Worm (Caenorhabditis elegans): ENCODE data around the gene F12A10.1.
A peak's percentile ranks its signal among the peaks of the same experiment; 100 is the strongest.

Gene F12A10.1

ce11 chrII:5543476-5544144, 47.3 kb downstream of the F12A10.1 start:
- TF ChIP-seq jun-1 (tag; optimal IDR thresholded peaks at IDR 0.05) (peak; percentile 97), tra-1 (GFP tag; IDR thresholded peaks at IDR 0.05) (peak; percentile 96), attf-4 (tag; optimal IDR thresholded peaks at IDR 0.05) (peak; percentile 63), ceh-32 (tag; optimal IDR thresholded peaks at IDR 0.05; ENCODE audit: poor library complexity) (peak; percentile 89), dmd-9 (GFP tag; IDR thresholded peaks at IDR 0.05) (peak; percentile 98), nhr-42 (GFP tag; IDR thresholded peaks at IDR 0.05) (peak; percentile 96), spr-1 (tag; optimal IDR thresholded peaks at IDR 0.05) (peak; percentile 97), lin-15B (tag; optimal IDR thresholded peaks at IDR 0.05) (peak; percentile 65), lin-39 (tag; optimal IDR thresholded peaks at IDR 0.05) (peak; percentile 66), ama-1 (optimal IDR thresholded peaks at IDR 0.05) (peak; percentile 100), F10B5.3 (tag; optimal IDR thresholded peaks at IDR 0.05) (peak; percentile 93), sdz-12 (GFP tag; optimal IDR thresholded peaks at IDR 0.05) (peak; percentile 94), T20F7.1 (GFP tag; optimal IDR thresholded peaks at IDR 0.05) (peak; percentile 92), mep-1 (tag; optimal IDR thresholded peaks at IDR 0.05) (peak; percentile 99), daf-19 (GFP tag; conservative IDR thresholded peaks at IDR 0.05) (peak; percentile 95), hmg-1.1 (GFP tag; IDR thresholded peaks at IDR 0.05) (peak; percentile 99), nhr-10 (tag; optimal IDR thresholded peaks at IDR 0.05) (peak; percentile 96), ces-1 (GFP tag; optimal IDR thresholded peaks at IDR 0.05) (peak; percentile 93), lin-1 (GFP tag; IDR thresholded peaks at IDR 0.05) (peak; percentile 95), zfp-2 (tag; optimal IDR thresholded peaks at IDR 0.05) (peak; percentile 79), nhr-11 (tag; optimal IDR thresholded peaks at IDR 0.05) (peak; percentile 98), unc-39 (tag; optimal IDR thresholded peaks at IDR 0.05) (no peak), nhr-41 (GFP tag; IDR thresholded peaks at IDR 0.05) (peak; percentile 88), zag-1 (tag; optimal IDR thresholded peaks at IDR 0.05) (peak; percentile 95), ceh-28 (tag; optimal IDR thresholded peaks at IDR 0.05) (peak; percentile 33), egl-43 (GFP tag; IDR thresholded peaks at IDR 0.05) (peak; percentile 99), F26F4.8 (GFP tag; conservative IDR thresholded peaks at IDR 0.05) (no peak), Y105C5A.15 (GFP tag; IDR thresholded peaks at IDR 0.05) (peak; percentile 83), hif-1 (tag; optimal IDR thresholded peaks at IDR 0.05) (peak; percentile 69 to 89), zip-11 (GFP tag; IDR thresholded peaks at IDR 0.05) (0 out of 2 replicates have a peak, but pooled peaks have one; percentile 7), lin-29 (GFP tag; IDR thresholded peaks at IDR 0.05) (peak; percentile 91), tag-97 (GFP tag; IDR thresholded peaks at IDR 0.05) (peak; percentile 30; the same call in 1 of the 2 replicates), nhr-111 (GFP tag; optimal IDR thresholded peaks at IDR 0.05) (peak; percentile 97), pqm-1 (tag; optimal IDR thresholded peaks at IDR 0.05) (peak; percentile 67), aly-2 (tag; optimal IDR thresholded peaks at IDR 0.05) (peak; percentile 87), mdl-1 (tag; optimal IDR thresholded peaks at IDR 0.05) (peak; percentile 84 to 93), vab-7 (GFP tag; IDR thresholded peaks at IDR 0.05) (peak; percentile 94), daf-16 (GFP tag; optimal IDR thresholded peaks at IDR 0.05) (peak; percentile 83 to 90), daf-16 (tag; optimal IDR thresholded peaks at IDR 0.05) (peak; percentile 94), lin-38 (GFP tag; IDR thresholded peaks at IDR 0.05) (peak; percentile 90), unc-62 (GFP tag; optimal IDR thresholded peaks at IDR 0.05 in 1 of 2) (peak in 1 of 2 experiments; percentile 100), unc-62 (tag; optimal IDR thresholded peaks at IDR 0.05) (peak; percentile 94), F49E8.2 (tag; optimal IDR thresholded peaks at IDR 0.05; ENCODE audit: borderline replicate concordance) (peak; percentile 82), ztf-7 (tag; optimal IDR thresholded peaks at IDR 0.05) (peak; percentile 92), nhr-237 (tag; optimal IDR thresholded peaks at IDR 0.05) (peak; percentile 65), fkh-10 (GFP tag; optimal IDR thresholded peaks at IDR 0.05) (peak; percentile 98), nhr-77 (tag; optimal IDR thresholded peaks at IDR 0.05) (peak; percentile 97), nhr-102 (tag; optimal IDR thresholded peaks at IDR 0.05) (peak; percentile 97), zfp-3 (GFP tag; conservative IDR thresholded peaks at IDR 0.05) (peak; percentile 94), ceh-20 (GFP tag; IDR thresholded peaks at IDR 0.05) (peak; percentile 97), lin-13 (GFP tag; optimal IDR thresholded peaks at IDR 0.05) (peak; percentile 92)
